Fruit fly (Drosophila melanogaster): ENCODE data around the gene Ucp4C.

The Ucp4C gene

dm6 chr2L:5944305-5945282, 23.8 kb upstream of the Ucp4C start (continued):
- TF ChIP-seq Trl (optimal IDR thresholded peaks at IDR 0.05) (peak in 1 of 2 experiments; percentile 87), Trl (GFP tag; optimal IDR thresholded peaks at IDR 0.05) (peak; percentile 3), Kr (GFP tag; optimal IDR thresholded peaks at IDR 0.05) (peak; percentile 7), twi (tag; optimal IDR thresholded peaks at IDR 0.05) (peak; percentile 55), Hsf (GFP tag; optimal IDR thresholded peaks at IDR 0.05) (no peak), salm (tag; optimal IDR thresholded peaks at IDR 0.05) (peak; percentile 25), lmd (GFP tag; IDR thresholded peaks at IDR 0.05) (0 out of 2 replicates have a peak, but pooled peaks have one; percentile 6), sd (tag; optimal IDR thresholded peaks at IDR 0.05) (peak; percentile 86), ATbp (GFP tag; optimal IDR thresholded peaks at IDR 0.05) (no peak), ato (GFP tag; IDR thresholded peaks at IDR 0.05; ENCODE audit: partially characterized antibody) (peak; percentile 27; the same call in 1 of the 2 replicates), klu (GFP tag; IDR thresholded peaks at IDR 0.05) (0 out of 2 replicates have a peak, but pooled peaks have one; percentile 19), CG17912 (GFP tag; optimal IDR thresholded peaks at IDR 0.05) (peak; percentile 33), crol (GFP tag; IDR thresholded peaks at IDR 0.05) (peak; percentile 56; the same call in 1 of the 2 replicates), CG18262 (tag; optimal IDR thresholded peaks at IDR 0.05) (no peak), ci (GFP tag; IDR thresholded peaks at IDR 0.05) (peak; percentile 78), CG2116 (GFP tag; optimal IDR thresholded peaks at IDR 0.05) (no peak), cato (GFP tag; optimal IDR thresholded peaks at IDR 0.05; ENCODE audit: borderline replicate concordance) (no peak), yki (optimal IDR thresholded peaks at IDR 0.05) (peak; percentile 67), CG7745 (tag; optimal IDR thresholded peaks at IDR 0.05) (peak; percentile 3), E2f2 (GFP tag; IDR thresholded peaks at IDR 0.05) (peak; percentile 38; the same call in 1 of the 2 replicates), gro (GFP tag; optimal IDR thresholded peaks at IDR 0.05) (peak; percentile 67), CG15479 (GFP tag; optimal IDR thresholded peaks at IDR 0.05) (peak; percentile 14), CG30020 (tag; optimal IDR thresholded peaks at IDR 0.05) (no peak), CG16813 (GFP tag; IDR thresholded peaks at IDR 0.05; ENCODE audit: partially characterized antibody) (peak; percentile 46; the same call in 1 of the 3 replicates), vnd (GFP tag; IDR thresholded peaks at IDR 0.05; ENCODE audit: partially characterized antibody) (peak; percentile 74; the same call in 2 of the 3 replicates), Dfd (GFP tag; optimal IDR thresholded peaks at IDR 0.05) (no peak), Antp (GFP tag; optimal IDR thresholded peaks at IDR 0.05) (no peak), cwo (GFP tag; optimal IDR thresholded peaks at IDR 0.05) (peak; percentile 95), slbo (GFP tag; IDR thresholded peaks at IDR 0.05) (no peak), zfh1 (GFP tag; IDR thresholded peaks at IDR 0.05) (0 out of 3 replicates have a peak, but pooled peaks have one; percentile 34), CG5953 (GFP tag; IDR thresholded peaks at IDR 0.05) (no peak), Usf (GFP tag; optimal IDR thresholded peaks at IDR 0.05) (no peak), shn (GFP tag; optimal IDR thresholded peaks at IDR 0.05) (peak; percentile 13), Sin3A (optimal IDR thresholded peaks at IDR 0.05) (no peak), CG1233 (GFP tag; optimal IDR thresholded peaks at IDR 0.05) (no peak), GATAe (GFP tag; conservative IDR thresholded peaks at IDR 0.05) (no peak; the same call in 1 of the 2 replicates), Med (GFP tag) (peak; percentile 82), rib (GFP tag; IDR thresholded peaks at IDR 0.05) (peak; percentile 35; the same call in 1 of the 2 replicates), Opbp (GFP tag; IDR thresholded peaks at IDR 0.05; ENCODE audit: partially characterized antibody) (peak; percentile 31; the same call in 1 of the 3 replicates), CG8290 (GFP tag; optimal IDR thresholded peaks at IDR 0.05) (no peak), CG8290 (tag; optimal IDR thresholded peaks at IDR 0.05) (no peak), Dref (GFP tag; IDR thresholded peaks at IDR 0.05) (no peak), CG9876 (GFP tag; optimal IDR thresholded peaks at IDR 0.05) (no peak), Mad (GFP tag; optimal IDR thresholded peaks at IDR 0.05) (no peak), ftz-f1 (GFP tag; optimal IDR thresholded peaks at IDR 0.05) (peak; percentile 96), ranshi (GFP tag; IDR thresholded peaks at IDR 0.05) (peak; percentile 25; the same call in 1 of the 2 replicates), Pdp1 (GFP tag; optimal IDR thresholded peaks at IDR 0.05) (peak in 1 of 2 experiments; percentile 98), CG1792 (GFP tag; optimal IDR thresholded peaks at IDR 0.05) (peak; percentile 9), Sry-δ (GFP tag; optimal IDR thresholded peaks at IDR 0.05) (no peak)
